Fruit fly (Drosophila melanogaster) whole organism, embryonic: ENCODE measurements around the gene CG7164.

Source experiments
- Asciz ChIP-seq: fragments of 200-800 bp; sonication (Bioruptor generic); optimal IDR thresholded peaks from 2 replicates; lab custom pipeline; 2017; ENCODE audit warnings: missing biosample characterization, mild to moderate bottlenecking, missing genetic modification characterization, missing genetic modification reagents
- Bteb2 ChIP-seq: fragments of 200-800 bp; sonication (Bioruptor generic); optimal IDR thresholded peaks from 2 replicates; lab custom pipeline; 2016; ENCODE audit warnings: missing biosample characterization, missing genetic modification characterization
- CG10543 ChIP-seq: fragments of 200-800 bp; sonication (Bioruptor generic); optimal IDR thresholded peaks from 3 replicates; lab custom pipeline; 2017; ENCODE audit warnings: missing biosample characterization, mild to moderate bottlenecking, missing genetic modification characterization, moderate library complexity
- CG11085 ChIP-seq: fragments of 200-800 bp; sonication (Bioruptor generic); IDR thresholded peaks from 2 replicates; pipeline ENCODE4 v1.3.6; 2022; ENCODE audit warnings: missing biosample characterization, missing genetic modification characterization
- CG11247 ChIP-seq: fragments of 200-800 bp; sonication (Bioruptor generic); IDR thresholded peaks from 2 replicates; pipeline ENCODE4 v1.3.6; 2022; ENCODE audit warnings: missing biosample characterization, missing genetic modification characterization
- CG1529 ChIP-seq: fragments of 200-800 bp; sonication (Bioruptor generic); optimal IDR thresholded peaks from 3 replicates; lab custom pipeline; 2018; ENCODE audit warnings: missing biosample characterization, missing genetic modification characterization
- CG15696 ChIP-seq: fragments of 200-800 bp; sonication (Bioruptor generic); optimal IDR thresholded peaks from 2 replicates; lab custom pipeline; 2019; ENCODE audit warnings: missing biosample characterization, mild to moderate bottlenecking, missing genetic modification characterization, moderate library complexity
- CG2116 ChIP-seq: fragments of 200-800 bp; sonication (Bioruptor generic); optimal IDR thresholded peaks from 3 replicates; lab custom pipeline; 2018; ENCODE audit warnings: missing biosample characterization, mild to moderate bottlenecking, missing genetic modification characterization
- CG31365 ChIP-seq: fragments of 200-800 bp; sonication (Bioruptor generic); optimal IDR thresholded peaks from 2 replicates; lab custom pipeline; 2018; ENCODE audit warnings: missing biosample characterization, mild to moderate bottlenecking, missing genetic modification characterization
- CG32767 ChIP-seq: fragments of 200-800 bp; sonication (Bioruptor generic); IDR thresholded peaks from 2 replicates; pipeline ENCODE4 v1.3.6; 2022; ENCODE audit warnings: missing biosample characterization, missing genetic modification characterization
- CG34376 ChIP-seq: fragments of 200-800 bp; sonication (Bioruptor generic); optimal IDR thresholded peaks from 2 replicates; lab custom pipeline; 2018; ENCODE audit warnings: missing biosample characterization, mild to moderate bottlenecking, missing genetic modification characterization
- CG3995 ChIP-seq: fragments of 200-800 bp; sonication (Bioruptor generic); optimal IDR thresholded peaks from 3 replicates; lab custom pipeline; 2016; ENCODE audit warnings: missing biosample characterization, missing genetic modification characterization
- CG6683 ChIP-seq: fragments of 200-800 bp; sonication (Bioruptor generic); optimal IDR thresholded peaks from 2 replicates; lab custom pipeline; 2017; ENCODE audit warnings: missing biosample characterization, mild to moderate bottlenecking, missing genetic modification characterization, missing genetic modification reagents
- CG6765 ChIP-seq: fragments of 200-800 bp; sonication (Bioruptor generic); optimal IDR thresholded peaks from 3 replicates; lab custom pipeline; 2017; ENCODE audit warnings: missing biosample characterization, mild to moderate bottlenecking, missing genetic modification characterization
- CG7271 ChIP-seq: fragments of 200-800 bp; sonication (Bioruptor generic); optimal IDR thresholded peaks from 2 replicates; lab custom pipeline; 2018; ENCODE audit warnings: missing biosample characterization, mild to moderate bottlenecking, missing genetic modification characterization, moderate library complexity
- CG7928 ChIP-seq: fragments of 200-800 bp; sonication (Bioruptor generic); optimal IDR thresholded peaks from 2 replicates; lab custom pipeline; 2017; ENCODE audit warnings: missing biosample characterization, mild to moderate bottlenecking, missing genetic modification characterization
- CG8359 ChIP-seq: fragments of 200-800 bp; sonication (Bioruptor generic); optimal IDR thresholded peaks from 2 replicates; lab custom pipeline; 2017; ENCODE audit warnings: missing biosample characterization, mild to moderate bottlenecking, missing genetic modification characterization, borderline replicate concordance
- CG8478 ChIP-seq: fragments of >200 bp; optimal IDR thresholded peaks from 2 replicates; lab custom pipeline; 2018
- CG9727 ChIP-seq: fragments of 200-800 bp; sonication (Bioruptor generic); optimal IDR thresholded peaks from 3 replicates; lab custom pipeline; 2017; ENCODE audit warnings: missing biosample characterization, mild to moderate bottlenecking, missing genetic modification characterization
- CHES-1-like ChIP-seq: fragments of 200-800 bp; sonication (Bioruptor generic); optimal IDR thresholded peaks from 2 replicates; lab custom pipeline; 2016; ENCODE audit warnings: missing biosample characterization, missing genetic modification characterization
- Dek ChIP-seq: fragments of 200-800 bp; sonication (Bioruptor generic); optimal IDR thresholded peaks from 3 replicates; lab custom pipeline; 2019; ENCODE audit warnings: missing biosample characterization, mild to moderate bottlenecking, missing genetic modification characterization, moderate library complexity
- Doc2 ChIP-seq: fragments of 200-800 bp; sonication (Bioruptor generic); IDR thresholded peaks from 2 replicates; pipeline ENCODE4 v1.3.6; 2022; ENCODE audit warnings: missing biosample characterization, missing genetic modification characterization
- Eip74EF ChIP-seq, 2 experiments: fragments of 200-800 bp in 1 of 2; fragments of >200 bp in 1 of 2; sonication (Bioruptor generic) in 1 of 2; optimal IDR thresholded peaks; 2 replicates each; lab custom pipeline; 2017 to 2019; ENCODE audit warnings: missing biosample characterization in 2 of 2, missing genetic modification characterization in 2 of 2, mild to moderate bottlenecking in 1 of 2, moderate library complexity in 1 of 2
- H2.0 ChIP-seq: fragments of 200-800 bp; sonication (Bioruptor generic); IDR thresholded peaks from 2 replicates; pipeline ENCODE4 v1.3.6; 2022; ENCODE audit warnings: missing biosample characterization, missing genetic modification characterization
- HLH3B ChIP-seq: fragments of 200-800 bp; sonication (Bioruptor generic); IDR thresholded peaks from 2 replicates; pipeline ENCODE4 v1.3.6; 2022; ENCODE audit warnings: missing biosample characterization, missing genetic modification characterization
- Hr78 ChIP-seq, 2 experiments: fragments of 200-800 bp in 1 of 2; fragments of >200 bp in 1 of 2; sonication (Bioruptor generic) in 1 of 2; optimal IDR thresholded peaks; 2 replicates each; lab custom pipeline; 2017 to 2019; ENCODE audit warnings: missing biosample characterization in 2 of 2, missing genetic modification characterization in 2 of 2, mild to moderate bottlenecking in 1 of 2, moderate library complexity in 1 of 2
- Nf-YA ChIP-seq: fragments of 200-800 bp; sonication (Bioruptor generic); IDR thresholded peaks from 2 replicates; pipeline ENCODE4 v1.3.6; 2022; ENCODE audit warnings: missing biosample characterization, missing genetic modification characterization
- Opbp ChIP-seq: fragments of 200-800 bp; sonication (Bioruptor generic); IDR thresholded peaks from 3 replicates; pipeline ENCODE4 v1.3.6; 2022; ENCODE audit warnings: missing biosample characterization, missing genetic modification characterization; ENCODE audit not compliant: partially characterized antibody
- Sin3A ChIP-seq: fragments of >200 bp; optimal IDR thresholded peaks from 2 replicates; lab custom pipeline; 2018
- Sox100B ChIP-seq: fragments of 200-800 bp; sonication (Bioruptor generic); optimal IDR thresholded peaks from 3 replicates; lab custom pipeline; 2018; ENCODE audit warnings: missing biosample characterization, mild to moderate bottlenecking, missing genetic modification characterization
- Stat92E ChIP-seq, 3 experiments: fragments of >200 bp in 2 of 3; fragments of 200-800 bp in 1 of 3; sonication (Bioruptor generic) in 1 of 3; optimal IDR thresholded peaks; 2 replicates each; lab custom pipeline; 2017 to 2019; ENCODE audit warnings: missing biosample characterization in 3 of 3, missing genetic modification characterization in 3 of 3, mild to moderate bottlenecking in 1 of 3, moderate library complexity in 1 of 3
- ap ChIP-seq: fragments of 200-800 bp; sonication (Bioruptor generic); IDR thresholded peaks from 2 replicates; pipeline ENCODE4 v1.3.6; 2022; ENCODE audit warnings: missing biosample characterization, missing genetic modification characterization
- br ChIP-seq: fragments of >200 bp; optimal IDR thresholded peaks from 2 replicates; lab custom pipeline; 2017
- btn ChIP-seq: fragments of 200-800 bp; sonication (Bioruptor generic); optimal IDR thresholded peaks from 2 replicates; lab custom pipeline; 2016; ENCODE audit warnings: missing biosample characterization, missing genetic modification characterization
- fd64A ChIP-seq: fragments of 200-800 bp; sonication (Bioruptor generic); optimal IDR thresholded peaks from 3 replicates; lab custom pipeline; 2018; ENCODE audit warnings: missing biosample characterization, mild to moderate bottlenecking, missing genetic modification characterization
- fru ChIP-seq: fragments of >200 bp; optimal IDR thresholded peaks from 2 replicates; lab custom pipeline; 2017
- fu2 ChIP-seq: fragments of 200-800 bp; sonication (Bioruptor generic); optimal IDR thresholded peaks from 2 replicates; lab custom pipeline; 2016; ENCODE audit warnings: missing biosample characterization, missing genetic modification characterization
- inv ChIP-seq: fragments of 200-800 bp; sonication (Bioruptor generic); IDR thresholded peaks from 2 replicates; pipeline ENCODE4 v1.3.6; 2022; ENCODE audit warnings: missing biosample characterization, missing genetic modification characterization; ENCODE audit not compliant: partially characterized antibody
- lov ChIP-seq, 2 experiments: fragments of 200-800 bp in 1 of 2; fragments of >200 bp in 1 of 2; sonication (Bioruptor generic) in 1 of 2; IDR thresholded peaks in 1 of 2; optimal IDR thresholded peaks in 1 of 2; 2 replicates in 1 of 2; 3 replicates in 1 of 2; pipeline versions ENCODE4 v1.3.6 to Lab custom; 2017 to 2022; ENCODE audit warnings: missing biosample characterization in 1 of 2, missing genetic modification characterization in 1 of 2
- pum ChIP-seq: fragments of 200-800 bp; sonication (Bioruptor generic); optimal IDR thresholded peaks from 2 replicates; lab custom pipeline; 2016; ENCODE audit warnings: missing biosample characterization, missing genetic modification characterization
- run ChIP-seq: fragments of 200-800 bp; sonication (Bioruptor generic); optimal IDR thresholded peaks from 3 replicates; lab custom pipeline; 2018; ENCODE audit warnings: missing biosample characterization, mild to moderate bottlenecking, missing genetic modification characterization
- scrt ChIP-seq: fragments of 200-800 bp; sonication (Bioruptor generic); optimal IDR thresholded peaks from 2 replicates; lab custom pipeline; 2018; ENCODE audit warnings: missing biosample characterization, mild to moderate bottlenecking, missing genetic modification characterization, moderate library complexity
- sd ChIP-seq: fragments of 200-800 bp; sonication (Bioruptor generic); optimal IDR thresholded peaks from 3 replicates; lab custom pipeline; 2018; ENCODE audit warnings: missing biosample characterization, mild to moderate bottlenecking, missing genetic modification characterization, moderate library complexity
- slp2 ChIP-seq: fragments of 200-800 bp; sonication (Bioruptor generic); optimal IDR thresholded peaks from 2 replicates; lab custom pipeline; 2016; ENCODE audit warnings: missing biosample characterization, missing genetic modification characterization
- sqz ChIP-seq: fragments of 200-800 bp; sonication (Bioruptor generic); optimal IDR thresholded peaks from 3 replicates; lab custom pipeline; 2018; ENCODE audit warnings: missing biosample characterization, mild to moderate bottlenecking, missing genetic modification characterization
- tll ChIP-seq, 2 experiments: fragments of 200-800 bp in 1 of 2; fragments of >200 bp in 1 of 2; sonication (Bioruptor generic) in 1 of 2; optimal IDR thresholded peaks; 2 replicates each; lab custom pipeline; 2017 to 2019; ENCODE audit warnings: missing biosample characterization in 2 of 2, missing genetic modification characterization in 2 of 2, mild to moderate bottlenecking in 1 of 2, moderate library complexity in 1 of 2
- tna ChIP-seq: fragments of 200-800 bp; sonication (Bioruptor generic); IDR thresholded peaks from 2 replicates; pipeline ENCODE4 v1.3.6; 2022; ENCODE audit warnings: missing biosample characterization, missing genetic modification characterization; ENCODE audit not compliant: partially characterized antibody
- unc-4 ChIP-seq: fragments of 200-800 bp; sonication (Bioruptor generic); IDR thresholded peaks from 2 replicates; pipeline ENCODE4 v1.3.6; 2022; ENCODE audit warnings: missing biosample characterization, missing genetic modification characterization; ENCODE audit not compliant: partially characterized antibody
- vfl ChIP-seq: fragments of 200-800 bp; sonication (Bioruptor generic); optimal IDR thresholded peaks from 2 replicates; lab custom pipeline; 2016; ENCODE audit warnings: missing biosample characterization, missing genetic modification characterization
- wdn ChIP-seq: fragments of 200-800 bp; sonication (Bioruptor generic); IDR thresholded peaks from 2 replicates; pipeline ENCODE4 v1.3.6; 2022; ENCODE audit warnings: missing biosample characterization, missing genetic modification characterization

Gene CG7164

DNA sequence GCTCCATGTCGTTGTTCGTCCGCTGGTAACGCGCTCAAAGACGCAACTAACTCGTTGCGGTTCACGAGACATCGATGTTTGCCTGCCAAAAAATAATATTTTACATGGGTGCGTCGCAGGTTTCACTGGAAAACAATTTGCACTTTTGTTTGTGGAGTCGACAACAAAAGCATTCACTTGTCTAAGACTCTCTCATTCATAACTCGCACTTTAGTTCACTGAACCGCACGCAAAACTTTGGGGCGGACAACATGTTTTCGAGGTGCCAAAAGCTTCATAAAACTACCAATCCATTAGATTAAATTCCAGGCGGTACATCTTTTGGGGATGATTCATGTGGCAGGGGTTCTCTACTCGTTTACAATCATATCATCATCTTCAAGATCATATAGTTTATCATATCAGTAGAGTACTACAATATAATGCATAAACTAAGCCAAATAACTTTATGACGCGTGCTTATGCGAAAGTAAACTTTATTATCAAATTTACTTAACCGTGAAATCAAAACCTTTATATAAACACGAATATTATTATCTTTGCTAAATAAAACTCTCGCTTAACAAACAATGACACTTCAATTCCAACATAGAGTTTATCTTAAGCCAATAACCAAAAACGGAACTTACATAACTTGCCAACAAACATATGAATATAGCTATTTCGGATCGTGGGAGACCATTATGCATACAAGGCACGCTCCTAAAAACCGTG is 3.1 kb upstream of the CG7164 start, which contains the start of gene CG7179 (continued):
- TF ChIP-seq CG7928 (GFP tag; lab: Kevin White, UChicago) (no peak), CG6765 (peak; percentile 24), CG32767 (GFP tag; lab: Robert Waterston, UW) (no peak), Eip74EF (GFP tag; optimal IDR thresholded peaks at IDR 0.05; lab: Kevin White, UChicago) (no peak), ap (no peak), fu2 (no peak), lov (optimal IDR thresholded peaks at IDR 0.05; lab: Kevin White, UChicago) (no peak), lov (GFP tag; IDR thresholded peaks at IDR 0.05; lab: Robert Waterston, UW) (no peak), CG10543 (GFP tag; lab: Kevin White, UChicago) (no peak), Doc2 (GFP tag; lab: Robert Waterston, UW) (no peak), btn (GFP tag; lab: Kevin White, UChicago) (no peak), tna (GFP tag; lab: Robert Waterston, UW) (no peak), Stat92E (GFP tag; optimal IDR thresholded peaks at IDR 0.05; lab: Kevin White, UChicago) (no peak), pum (no peak), unc-4 (GFP tag; lab: Robert Waterston, UW) (no peak), CG9727 (no peak), sd (tag; lab: Kevin White, UChicago) (no peak), CG8478 (lab: Kevin White, UChicago) (no peak), sqz (GFP tag; lab: Kevin White, UChicago) (no peak), CHES-1-like (GFP tag; lab: Kevin White, UChicago) (no peak), slp2 (no peak), Opbp (GFP tag; lab: Robert Waterston, UW) (no peak), scrt (peak; percentile 35), Hr78 (GFP tag; optimal IDR thresholded peaks at IDR 0.05; lab: Kevin White, UChicago) (no peak), CG1529 (no peak), Sin3A (no peak), br (lab: Kevin White, UChicago) (no peak), run (tag; lab: Kevin White, UChicago) (no peak), Bteb2 (GFP tag; lab: Kevin White, UChicago) (no peak), H2.0 (GFP tag; lab: Robert Waterston, UW) (no peak), inv (GFP tag; lab: Robert Waterston, UW) (no peak), CG2116 (GFP tag; lab: Kevin White, UChicago) (no peak), CG15696 (tag; lab: Kevin White, UChicago) (no peak), fd64A (GFP tag; lab: Kevin White, UChicago) (no peak), CG34376 (peak; percentile 5), CG11085 (GFP tag; lab: Robert Waterston, UW) (no peak), wdn (no peak), CG7271 (tag; lab: Kevin White, UChicago) (no peak), vfl (GFP tag; lab: Kevin White, UChicago) (no peak), CG8359 (GFP tag; lab: Kevin White, UChicago) (no peak), CG6683 (GFP tag; lab: Kevin White, UChicago) (no peak), CG3995 (GFP tag; lab: Kevin White, UChicago) (no peak), fru (lab: Kevin White, UChicago) (no peak), Sox100B (GFP tag; lab: Kevin White, UChicago) (peak; percentile 5), CG31365 (tag; lab: Kevin White, UChicago) (no peak), CG11247 (GFP tag; lab: Robert Waterston, UW) (no peak), HLH3B (no peak), tll (GFP tag; optimal IDR thresholded peaks at IDR 0.05; lab: Kevin White, UChicago) (no peak), Dek (tag; lab: Kevin White, UChicago) (no peak), Nf-YA (GFP tag; lab: Robert Waterston, UW) (no peak), Asciz (GFP tag; lab: Kevin White, UChicago) (no peak)
